Worm (Caenorhabditis elegans): ENCODE measurements around the gene C32H11.3.

DNA sequence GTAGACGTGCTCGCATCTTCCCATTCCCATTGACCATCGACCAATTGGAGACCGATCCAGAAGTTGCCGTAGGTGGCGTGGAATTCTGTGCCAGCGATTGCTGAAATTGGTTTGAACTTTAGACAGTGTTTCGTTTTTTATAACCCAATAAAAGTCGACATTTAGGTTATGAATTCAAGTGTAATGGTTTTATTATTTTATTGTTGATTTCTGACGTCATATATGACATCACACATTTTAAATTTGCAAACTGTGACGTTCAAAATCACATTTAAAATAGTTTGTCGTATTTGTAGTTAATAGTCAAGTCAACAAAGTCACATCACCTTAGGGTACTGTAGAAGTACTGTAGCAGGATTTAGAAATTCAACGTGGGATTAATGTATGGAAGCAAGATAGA lies 48.0 kb upstream of the C32H11.3 start:
- TF ChIP-seq flt-1 (GFP tag; IDR thresholded peaks at IDR 0.05) (no peak), ztf-29 (GFP tag; IDR thresholded peaks at IDR 0.05) (no peak), ref-1 (GFP tag; conservative IDR thresholded peaks at IDR 0.05) (no peak), tab-1 (GFP tag; IDR thresholded peaks at IDR 0.05) (no peak), klf-2 (GFP tag; conservative IDR thresholded peaks at IDR 0.05) (no peak), cog-1 (tag; optimal IDR thresholded peaks at IDR 0.05) (no peak)

Measured in whole organism, midembryonic.